Fruit fly (Drosophila melanogaster) whole organism, prepupa: ENCODE results near the gene Kmn1.

ENCODE experiments used
- Blimp-1 ChIP-seq: fragments of 200-800 bp; sonication (Bioruptor generic); optimal IDR thresholded peaks from 3 replicates; lab custom pipeline; 2017; ENCODE audit warnings: missing biosample characterization, missing genetic modification characterization, mild to moderate bottlenecking, moderate library complexity, missing genetic modification reagents
- CG10631 ChIP-seq: fragments of 200-800 bp; sonication (Bioruptor generic); optimal IDR thresholded peaks from 2 replicates; lab custom pipeline; 2016; ENCODE audit warnings: missing biosample characterization, missing genetic modification characterization
- CG10669 ChIP-seq: fragments of 200-800 bp; sonication (Bioruptor generic); optimal IDR thresholded peaks from 3 replicates; lab custom pipeline; 2018; ENCODE audit warnings: missing biosample characterization, mild to moderate bottlenecking, missing genetic modification characterization, moderate library complexity
- CG11294 ChIP-seq: fragments of 200-800 bp; sonication (Bioruptor generic); IDR thresholded peaks from 2 replicates; pipeline ENCODE4 v1.3.6; 2022; ENCODE audit warnings: missing biosample characterization, missing genetic modification characterization
- CG11762 ChIP-seq: fragments of 200-800 bp; sonication (Bioruptor generic); optimal IDR thresholded peaks from 3 replicates; lab custom pipeline; 2016; ENCODE audit warnings: missing biosample characterization, missing genetic modification characterization; ENCODE audit not compliant: insufficient read depth
- CG11902 ChIP-seq: fragments of 200-800 bp; sonication (Bioruptor generic); optimal IDR thresholded peaks from 3 replicates; lab custom pipeline; 2016; ENCODE audit warnings: missing biosample characterization, missing genetic modification characterization
- CG1621 ChIP-seq: fragments of 200-800 bp; sonication (Bioruptor generic); optimal IDR thresholded peaks from 3 replicates; lab custom pipeline; 2018; ENCODE audit warnings: missing biosample characterization, mild to moderate bottlenecking, missing genetic modification characterization
- CG16779 ChIP-seq: fragments of 200-800 bp; sonication (Bioruptor generic); optimal IDR thresholded peaks from 3 replicates; lab custom pipeline; 2017; ENCODE audit warnings: missing biosample characterization, mild to moderate bottlenecking, missing genetic modification characterization
- CG31627 ChIP-seq: fragments of 200-800 bp; sonication (Bioruptor generic); optimal IDR thresholded peaks from 3 replicates; lab custom pipeline; 2016; ENCODE audit warnings: missing biosample characterization, missing genetic modification characterization
- CG32006 ChIP-seq: fragments of 200-800 bp; sonication (Bioruptor generic); optimal IDR thresholded peaks from 3 replicates; lab custom pipeline; 2017; ENCODE audit warnings: missing biosample characterization, mild to moderate bottlenecking, missing genetic modification characterization
- CG34406 ChIP-seq: fragments of 200-800 bp; sonication (Bioruptor generic); optimal IDR thresholded peaks from 3 replicates; lab custom pipeline; 2016; ENCODE audit warnings: missing biosample characterization, missing genetic modification characterization
- CG3919 ChIP-seq: fragments of 200-800 bp; sonication (Bioruptor generic); optimal IDR thresholded peaks from 3 replicates; lab custom pipeline; 2016; ENCODE audit warnings: missing biosample characterization, missing genetic modification characterization
- CG6163 ChIP-seq: fragments of 200-800 bp; sonication (Bioruptor generic); IDR thresholded peaks from 3 replicates; pipeline ENCODE4 v1.3.6; 2022; ENCODE audit warnings: missing biosample characterization, missing genetic modification characterization
- CG6276 ChIP-seq: fragments of 200-800 bp; sonication (Bioruptor generic); optimal IDR thresholded peaks from 2 replicates; lab custom pipeline; 2017; ENCODE audit warnings: missing biosample characterization, mild to moderate bottlenecking, missing genetic modification characterization
- CG6808 ChIP-seq: fragments of 200-800 bp; sonication (Bioruptor generic); optimal IDR thresholded peaks from 3 replicates; lab custom pipeline; 2017; ENCODE audit warnings: missing biosample characterization, missing genetic modification characterization, mild to moderate bottlenecking, moderate library complexity, missing genetic modification reagents
- CG6854 ChIP-seq: fragments of 200-800 bp; sonication (Bioruptor generic); optimal IDR thresholded peaks from 2 replicates; lab custom pipeline; 2017; ENCODE audit warnings: missing biosample characterization, mild to moderate bottlenecking, missing genetic modification characterization
- CG8632 ChIP-seq: fragments of 200-800 bp; sonication (Bioruptor generic); optimal IDR thresholded peaks from 3 replicates; lab custom pipeline; 2016; ENCODE audit warnings: missing biosample characterization, missing genetic modification characterization
- CG9139 ChIP-seq: fragments of 200-800 bp; sonication (Bioruptor generic); optimal IDR thresholded peaks from 3 replicates; lab custom pipeline; 2017; ENCODE audit warnings: missing biosample characterization, mild to moderate bottlenecking, missing genetic modification characterization
- Eip75B ChIP-seq: fragments of 200-800 bp; sonication (Bioruptor generic); optimal IDR thresholded peaks from 3 replicates; lab custom pipeline; 2016; ENCODE audit warnings: missing biosample characterization, missing genetic modification characterization
- Eip78C ChIP-seq: fragments of 200-800 bp; sonication (Bioruptor generic); peaks from one replicate; lab custom pipeline; 2016; ENCODE audit warnings: missing biosample characterization, missing genetic modification characterization
- Eip93F ChIP-seq: fragments of 200-800 bp; sonication (Bioruptor generic); optimal IDR thresholded peaks from 2 replicates; lab custom pipeline; 2016; ENCODE audit warnings: missing biosample characterization, mild to moderate bottlenecking, missing genetic modification characterization
- Ets96B ChIP-seq: fragments of 200-800 bp; optimal IDR thresholded peaks from 2 replicates; lab custom pipeline; 2019; ENCODE audit warnings: missing biosample characterization, mild to moderate bottlenecking, missing genetic modification characterization, moderate library complexity
- Hr38 ChIP-seq: sonication (Bioruptor generic); optimal IDR thresholded peaks from 2 replicates; lab custom pipeline; 2016; ENCODE audit warnings: missing biosample characterization, missing genetic modification characterization
- Hr39 ChIP-seq: fragments of 200-800 bp; sonication (Bioruptor generic); optimal IDR thresholded peaks from 2 replicates; lab custom pipeline; 2016; ENCODE audit warnings: missing biosample characterization, missing genetic modification characterization
- Hr4 ChIP-seq: fragments of 200-800 bp; sonication (Bioruptor generic); optimal IDR thresholded peaks from 3 replicates; lab custom pipeline; 2016; ENCODE audit warnings: missing biosample characterization, missing genetic modification characterization
- Lpt ChIP-seq: fragments of 200-800 bp; sonication (Bioruptor generic); optimal IDR thresholded peaks from 3 replicates; lab custom pipeline; 2016; ENCODE audit warnings: missing biosample characterization, missing genetic modification characterization
- Met ChIP-seq: fragments of 200-800 bp; sonication (Bioruptor generic); optimal IDR thresholded peaks from 3 replicates; lab custom pipeline; 2016; ENCODE audit warnings: missing biosample characterization, missing genetic modification characterization
- OdsH ChIP-seq: fragments of 200-800 bp; sonication (Bioruptor generic); optimal IDR thresholded peaks from 3 replicates; lab custom pipeline; 2016; ENCODE audit warnings: missing biosample characterization, missing genetic modification characterization
- Sox14 ChIP-seq: fragments of 200-800 bp; sonication (Bioruptor generic); optimal IDR thresholded peaks from 3 replicates; lab custom pipeline; 2016; ENCODE audit warnings: missing biosample characterization, missing genetic modification characterization
- achi ChIP-seq: fragments of 200-800 bp; sonication (Bioruptor generic); optimal IDR thresholded peaks from 3 replicates; lab custom pipeline; 2016; ENCODE audit warnings: missing biosample characterization, missing genetic modification characterization
- acj6 ChIP-seq: fragments of 200-800 bp; sonication (Bioruptor generic); optimal IDR thresholded peaks from 3 replicates; lab custom pipeline; 2016; ENCODE audit warnings: missing biosample characterization, missing genetic modification characterization
- cyc ChIP-seq: fragments of 200-800 bp; sonication (Bioruptor generic); optimal IDR thresholded peaks from 3 replicates; lab custom pipeline; 2016; ENCODE audit warnings: missing biosample characterization, missing genetic modification characterization
- dac ChIP-seq: fragments of 200-800 bp; sonication (Bioruptor generic); optimal IDR thresholded peaks from 2 replicates; lab custom pipeline; 2017; ENCODE audit warnings: missing biosample characterization, mild to moderate bottlenecking, missing genetic modification characterization
- dsx ChIP-seq: fragments of 200-800 bp; optimal IDR thresholded peaks from 3 replicates; lab custom pipeline; 2019; ENCODE audit warnings: missing biosample characterization, mild to moderate bottlenecking, missing genetic modification characterization, moderate library complexity; ENCODE audit not compliant: poor library complexity, severe bottlenecking
- eg ChIP-seq: fragments of 200-800 bp; sonication (Bioruptor generic); IDR thresholded peaks from 3 replicates; pipeline ENCODE4 v1.3.6; 2022; ENCODE audit warnings: missing biosample characterization, missing genetic modification characterization
- esn ChIP-seq: fragments of 200-800 bp; sonication (Bioruptor generic); optimal IDR thresholded peaks from 2 replicates; lab custom pipeline; 2016; ENCODE audit warnings: missing biosample characterization, mild to moderate bottlenecking, missing genetic modification characterization, moderate library complexity
- fkh ChIP-seq: fragments of 200-800 bp; sonication (Bioruptor generic); optimal IDR thresholded peaks from 3 replicates; lab custom pipeline; 2017; ENCODE audit warnings: missing biosample characterization, mild to moderate bottlenecking, missing genetic modification characterization, moderate library complexity
- salr ChIP-seq, 2 experiments: fragments of 200-800 bp; sonication (Bioruptor generic); optimal IDR thresholded peaks; 3 replicates each; lab custom pipeline; 2016 to 2018; ENCODE audit warnings: missing biosample characterization in 2 of 2, missing genetic modification characterization in 2 of 2, mild to moderate bottlenecking in 1 of 2
- spab ChIP-seq: fragments of 200-800 bp; sonication (Bioruptor generic); optimal IDR thresholded peaks from 2 replicates; lab custom pipeline; 2017; ENCODE audit warnings: missing biosample characterization, mild to moderate bottlenecking, missing genetic modification characterization, missing genetic modification reagents
- ss ChIP-seq, 2 experiments: fragments of 200-800 bp; sonication (Bioruptor generic); optimal IDR thresholded peaks; 2 replicates in 1 of 2; 3 replicates in 1 of 2; lab custom pipeline; 2017 to 2018; ENCODE audit warnings: mild to moderate bottlenecking in 2 of 2, missing biosample characterization in 2 of 2, missing genetic modification characterization in 2 of 2, moderate library complexity in 1 of 2
- svp ChIP-seq: fragments of 200-800 bp; sonication (Bioruptor generic); peaks from one replicate; lab custom pipeline; 2016; ENCODE audit warnings: missing biosample characterization, missing genetic modification characterization
- topi ChIP-seq: fragments of 200-800 bp; sonication (Bioruptor generic); optimal IDR thresholded peaks from 3 replicates; lab custom pipeline; 2016; ENCODE audit warnings: missing biosample characterization, missing genetic modification characterization
- vri ChIP-seq: fragments of 200-800 bp; sonication (Bioruptor generic); optimal IDR thresholded peaks from 3 replicates; lab custom pipeline; 2016; ENCODE audit warnings: missing biosample characterization, mild to moderate bottlenecking, missing genetic modification characterization

Kmn1 gene

dm6 chrX:11544110-11544950 lies 27.9 kb downstream of the Kmn1 start (continued):
- TF ChIP-seq Met (GFP tag; lab: Kevin White, UChicago): peak; percentile 25
- TF ChIP-seq topi (GFP tag; lab: Kevin White, UChicago): no peak
- peak; percentile 31 for TF ChIP-seq Hr4 (GFP tag; lab: Kevin White, UChicago)
- TF ChIP-seq CG32006 (GFP tag; lab: Kevin White, UChicago): peak; percentile 60
- TF ChIP-seq CG11902 (GFP tag; lab: Kevin White, UChicago): no peak
- TF ChIP-seq Hr38 (GFP tag; lab: Kevin White, UChicago): no peak
- no peak for TF ChIP-seq CG6276 (GFP tag; lab: Kevin White, UChicago)
- TF ChIP-seq Eip93F: no peak
- no peak for TF ChIP-seq CG10669 (GFP tag; lab: Kevin White, UChicago)
- TF ChIP-seq CG11294: no peak
- peak; percentile 49; the same call in 2 of the 3 replicates for TF ChIP-seq CG6163
- TF ChIP-seq Hr39: no peak
- no peak for TF ChIP-seq Eip75B (GFP tag; lab: Kevin White, UChicago)
- TF ChIP-seq acj6 (GFP tag; lab: Kevin White, UChicago): peak; percentile 19
- TF ChIP-seq dsx (GFP tag; lab: Kevin White, UChicago): no peak
- TF ChIP-seq cyc: no peak

DNA sequence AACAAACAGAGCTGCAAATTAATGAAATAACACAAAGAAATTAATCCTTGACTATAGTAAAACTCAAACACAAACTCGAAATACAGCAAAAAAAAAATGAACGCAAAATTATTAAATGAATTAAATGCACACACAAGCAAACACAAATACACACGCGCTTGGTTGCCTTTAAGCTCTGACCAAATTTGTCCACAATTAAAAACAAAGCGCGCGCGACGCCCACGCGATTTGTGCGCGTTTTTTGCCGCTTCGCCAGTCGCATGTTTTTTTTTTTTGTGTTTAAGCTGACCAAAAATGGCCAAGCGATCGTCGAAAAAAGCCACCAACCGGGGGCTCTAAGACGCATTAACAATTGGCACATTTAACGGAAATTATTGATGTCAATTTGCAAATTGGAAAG lies 28.9 kb downstream of the Kmn1 start:
- TF ChIP-seq Blimp-1 (GFP tag; lab: Kevin White, UChicago) (no peak), vri (GFP tag; lab: Kevin White, UChicago) (no peak), CG10631 (GFP tag; lab: Kevin White, UChicago) (no peak), CG6808 (no peak), CG6854 (GFP tag; lab: Kevin White, UChicago) (no peak), fkh (GFP tag; lab: Kevin White, UChicago) (no peak), CG34406 (GFP tag; lab: Kevin White, UChicago) (no peak), spab (no peak), CG31627 (no peak), CG8632 (GFP tag; lab: Kevin White, UChicago) (no peak), CG16779 (tag; lab: Kevin White, UChicago) (no peak), Sox14 (GFP tag; lab: Kevin White, UChicago) (no peak), CG1621 (tag; lab: Kevin White, UChicago) (no peak), Met (GFP tag; lab: Kevin White, UChicago) (no peak), dac (GFP tag; lab: Kevin White, UChicago) (no peak), CG9139 (GFP tag; lab: Kevin White, UChicago) (no peak), CG6276 (GFP tag; lab: Kevin White, UChicago) (no peak), salr (GFP tag; optimal IDR thresholded peaks at IDR 0.05; lab: Kevin White, UChicago) (no peak), ss (GFP tag; optimal IDR thresholded peaks at IDR 0.05; lab: Kevin White, UChicago) (no peak), Ets96B (tag; lab: Kevin White, UChicago) (no peak)

- TF ChIP-seq cyc: no peak
- TF ChIP-seq CG11902 (GFP tag; lab: Kevin White, UChicago): peak; percentile 10
- peak; percentile 4 to 52 for TF ChIP-seq ss (GFP tag; optimal IDR thresholded peaks at IDR 0.05; lab: Kevin White, UChicago)
- peak; percentile 54 for TF ChIP-seq CG34406 (GFP tag; lab: Kevin White, UChicago)
- peak; percentile 20 for TF ChIP-seq CG3919
- no peak for TF ChIP-seq svp (GFP tag; lab: Kevin White, UChicago)
- no peak for TF ChIP-seq vri (GFP tag; lab: Kevin White, UChicago)
- peak; percentile 43 for TF ChIP-seq acj6 (GFP tag; lab: Kevin White, UChicago)
- peak; percentile 19 for TF ChIP-seq Hr39
- peak; percentile 45 for TF ChIP-seq OdsH (GFP tag; lab: Kevin White, UChicago)
- 0 out of 3 replicates have a peak, but pooled peaks have one; percentile 8 for TF ChIP-seq CG6163
- no peak for TF ChIP-seq Met (GFP tag; lab: Kevin White, UChicago)
- 0 out of 3 replicates have a peak, but pooled peaks have one; percentile 27 for TF ChIP-seq eg (GFP tag; lab: Robert Waterston, UW)
- peak; percentile 58 for TF ChIP-seq Eip78C (GFP tag; lab: Kevin White, UChicago)
- TF ChIP-seq achi: peak; percentile 52
- peak; percentile 7 for TF ChIP-seq CG11762 (GFP tag; lab: Kevin White, UChicago)
- peak; percentile 10 for TF ChIP-seq CG6276 (GFP tag; lab: Kevin White, UChicago)
- peak; percentile 56 for TF ChIP-seq CG32006 (GFP tag; lab: Kevin White, UChicago)
- TF ChIP-seq Lpt (GFP tag; lab: Kevin White, UChicago): peak; percentile 1
- TF ChIP-seq Hr4 (GFP tag; lab: Kevin White, UChicago): peak; percentile 10
- TF ChIP-seq CG16779 (tag; lab: Kevin White, UChicago): peak; percentile 13
- peak; percentile 38 for TF ChIP-seq Ets96B (tag; lab: Kevin White, UChicago)
- peak in 1 of 2 experiments; percentile 28 for TF ChIP-seq salr (GFP tag; optimal IDR thresholded peaks at IDR 0.05; lab: Kevin White, UChicago)
- TF ChIP-seq CG8632 (GFP tag; lab: Kevin White, UChicago): peak; percentile 43
- no peak for TF ChIP-seq CG6854 (GFP tag; lab: Kevin White, UChicago)
- no peak for TF ChIP-seq esn (GFP tag; lab: Kevin White, UChicago)
- TF ChIP-seq dsx (GFP tag; lab: Kevin White, UChicago): peak; percentile 36
These were observed 29.7 kb downstream of the Kmn1 start for dm6 chrX:11542502-11542901.
